Fruit fly (Drosophila melanogaster): ENCODE data around the gene Sil1.

Gene Sil1

dm6 chr3R:25249145-25250141 lies 14.1 kb upstream of the Sil1 start, which contains the start of gene Nup358:
Nup358 (plus strand) TSS chr3R:25249348.
- TF ChIP-seq EcR (GFP tag; optimal IDR thresholded peaks at IDR 0.05): no peak
- no peak for TF ChIP-seq CG12605 (GFP tag; IDR thresholded peaks at IDR 0.05)

- TF ChIP-seq rn (GFP tag; IDR thresholded peaks at IDR 0.05) (peak; percentile 87), CG34367 (tag; optimal IDR thresholded peaks at IDR 0.05) (peak; percentile 91), CG8301 (tag; optimal IDR thresholded peaks at IDR 0.05) (no peak), CG13204 (GFP tag; optimal IDR thresholded peaks at IDR 0.05) (no peak), D1 (tag; optimal IDR thresholded peaks at IDR 0.05) (no peak), CG32121 (GFP tag; IDR thresholded peaks at IDR 0.05) (peak; percentile 67), CG9948 (tag; optimal IDR thresholded peaks at IDR 0.05) (peak; percentile 67), CG14655 (GFP tag; optimal IDR thresholded peaks at IDR 0.05) (no peak), gl (tag; optimal IDR thresholded peaks at IDR 0.05) (peak; percentile 80), Pif1B (GFP tag; optimal IDR thresholded peaks at IDR 0.05) (no peak), CG15710 (tag; optimal IDR thresholded peaks at IDR 0.05) (peak; percentile 90), CG4496 (GFP tag; IDR thresholded peaks at IDR 0.05) (peak; percentile 97), Ets98B (GFP tag; IDR thresholded peaks at IDR 0.05) (peak; percentile 86), Pif1A (GFP tag; optimal IDR thresholded peaks at IDR 0.05) (peak; percentile 92), fd96Ca (GFP tag; IDR thresholded peaks at IDR 0.05) (no peak; the same call in 1 of the 3 replicates), CG10348 (GFP tag; IDR thresholded peaks at IDR 0.05) (peak; percentile 32; the same call in 1 of the 2 replicates), EcR (GFP tag; optimal IDR thresholded peaks at IDR 0.05) (no peak), CG8159 (tag; optimal IDR thresholded peaks at IDR 0.05) (peak; percentile 81), CG12605 (GFP tag; IDR thresholded peaks at IDR 0.05) (peak; percentile 89), CG17806 (tag; optimal IDR thresholded peaks at IDR 0.05) (peak; percentile 71), Snoo (tag; optimal IDR thresholded peaks at IDR 0.05) (peak; percentile 98)
Measured at dm6 chr3R:25247379-25247869, 12.1 kb upstream of the Sil1 start, which contains the start of the genes RpS27 and Nup37. RpS27 (minus strand) TSS chr3R:25247514. Nup37 (plus strand) TSS chr3R:25247658.

dm6 chr3R:25245052-25245813 lies 9.9 kb upstream of the Sil1 start, which contains the start of gene bam:
bam (minus strand) TSS chr3R:25245109.
- TF ChIP-seq EcR (GFP tag; optimal IDR thresholded peaks at IDR 0.05) (peak; percentile 81), CG17806 (tag; optimal IDR thresholded peaks at IDR 0.05) (no peak)

- TF ChIP-seq EcR (GFP tag; optimal IDR thresholded peaks at IDR 0.05) (peak; percentile 67), Pif1A (GFP tag; optimal IDR thresholded peaks at IDR 0.05) (no peak)
Measured at dm6 chr3R:25241507-25242070, 6.3 kb upstream of the Sil1 start, which contains the start of gene CG11854. CG11854 (plus strand) TSS chr3R:25242020.

dm6 chr3R:25239880-25240279 lies 4.6 kb upstream of the Sil1 start, which contains the start of gene to:
to (plus strand) TSS chr3R:25240180.
- TF ChIP-seq CG17806 (tag; optimal IDR thresholded peaks at IDR 0.05) (no peak), Snoo (tag; optimal IDR thresholded peaks at IDR 0.05) (no peak), CG12605 (GFP tag; IDR thresholded peaks at IDR 0.05) (no peak), fd96Ca (GFP tag; IDR thresholded peaks at IDR 0.05) (no peak), CG8301 (tag; optimal IDR thresholded peaks at IDR 0.05) (no peak), CG10348 (GFP tag; IDR thresholded peaks at IDR 0.05) (no peak), Pif1A (GFP tag; optimal IDR thresholded peaks at IDR 0.05) (no peak), EcR (GFP tag; optimal IDR thresholded peaks at IDR 0.05) (no peak), D1 (tag; optimal IDR thresholded peaks at IDR 0.05) (no peak), CG34367 (tag; optimal IDR thresholded peaks at IDR 0.05) (no peak), CG9948 (tag; optimal IDR thresholded peaks at IDR 0.05) (no peak), Ets98B (GFP tag; IDR thresholded peaks at IDR 0.05) (no peak), Pif1B (GFP tag; optimal IDR thresholded peaks at IDR 0.05) (no peak), CG4496 (GFP tag; IDR thresholded peaks at IDR 0.05) (no peak), CG15710 (tag; optimal IDR thresholded peaks at IDR 0.05) (no peak), CG14655 (GFP tag; optimal IDR thresholded peaks at IDR 0.05) (no peak), CG13204 (GFP tag; optimal IDR thresholded peaks at IDR 0.05) (no peak)
